Fruit fly (Drosophila melanogaster): Measurements from ENCODE around the gene Pyroxd1.

Gene Pyroxd1

dm6 chr2L:20061018-20061657, 30.1 kb upstream of the Pyroxd1 start, which contains the start of the genes barr and lok (continued):
- TF ChIP-seq CG1832 (GFP tag; optimal IDR thresholded peaks at IDR 0.05) (no peak), pum (GFP tag; optimal IDR thresholded peaks at IDR 0.05) (peak; percentile 67), disco-r (GFP tag; optimal IDR thresholded peaks at IDR 0.05) (no peak), pnt (GFP tag; optimal IDR thresholded peaks at IDR 0.05) (peak; percentile 57), CG15514 (GFP tag; optimal IDR thresholded peaks at IDR 0.05) (peak; percentile 16), Abd-B (GFP tag; optimal IDR thresholded peaks at IDR 0.05) (peak; percentile 71), Ada2b (GFP tag; IDR thresholded peaks at IDR 0.05) (0 out of 2 replicates have a peak, but pooled peaks have one; percentile 25), lilli (GFP tag; optimal IDR thresholded peaks at IDR 0.05) (peak; percentile 60), fru (optimal IDR thresholded peaks at IDR 0.05) (no peak), CG14014 (GFP tag; IDR thresholded peaks at IDR 0.05) (0 out of 2 replicates have a peak, but pooled peaks have one; percentile 7), CG5245 (GFP tag; optimal IDR thresholded peaks at IDR 0.05) (peak; percentile 6), CG6654 (GFP tag; optimal IDR thresholded peaks at IDR 0.05) (no peak), CG7786 (GFP tag; optimal IDR thresholded peaks at IDR 0.05) (peak; percentile 40), lov (optimal IDR thresholded peaks at IDR 0.05) (no peak), lov (GFP tag; IDR thresholded peaks at IDR 0.05) (no peak), sens (GFP tag) (peak; percentile 88), CG12236 (GFP tag; optimal IDR thresholded peaks at IDR 0.05) (peak; percentile 8), CG12942 (GFP tag; optimal IDR thresholded peaks at IDR 0.05) (peak; percentile 25), CG6813 (GFP tag; optimal IDR thresholded peaks at IDR 0.05) (no peak), Awh (GFP tag; IDR thresholded peaks at IDR 0.05) (no peak), CG16815 (GFP tag; optimal IDR thresholded peaks at IDR 0.05) (peak; percentile 61), BtbVII (GFP tag; optimal IDR thresholded peaks at IDR 0.05) (no peak), CG6854 (GFP tag; optimal IDR thresholded peaks at IDR 0.05) (no peak), Scr (GFP tag; IDR thresholded peaks at IDR 0.05; ENCODE audit: partially characterized antibody) (0 out of 2 replicates have a peak, but pooled peaks have one; percentile 8), pho (GFP tag; optimal IDR thresholded peaks at IDR 0.05) (peak; percentile 48), rib (GFP tag; IDR thresholded peaks at IDR 0.05) (no peak), CG10431 (GFP tag; optimal IDR thresholded peaks at IDR 0.05) (peak; percentile 28), CG7839 (tag; optimal IDR thresholded peaks at IDR 0.05) (peak; percentile 63), Opbp (GFP tag; IDR thresholded peaks at IDR 0.05; ENCODE audit: partially characterized antibody) (no peak), gfzf (GFP tag; optimal IDR thresholded peaks at IDR 0.05) (peak; percentile 21), Elba2 (GFP tag; optimal IDR thresholded peaks at IDR 0.05) (no peak), CG4404 (GFP tag; IDR thresholded peaks at IDR 0.05) (peak; percentile 60; the same call in 1 of the 2 replicates), Drgx (GFP tag; IDR thresholded peaks at IDR 0.05) (no peak), E2f1 (GFP tag; IDR thresholded peaks at IDR 0.05) (peak; percentile 45), lola (GFP tag; optimal IDR thresholded peaks at IDR 0.05) (peak in 1 of 3 experiments; percentile 59), zfh1 (GFP tag; IDR thresholded peaks at IDR 0.05) (peak; percentile 28; the same call in 1 of the 3 replicates), nom (GFP tag; optimal IDR thresholded peaks at IDR 0.05) (no peak), CG32772 (GFP tag; IDR thresholded peaks at IDR 0.05) (0 out of 2 replicates have a peak, but pooled peaks have one; percentile 6), lab (GFP tag; optimal IDR thresholded peaks at IDR 0.05) (no peak), CG15269 (tag; optimal IDR thresholded peaks at IDR 0.05) (no peak), HmgZ (tag; optimal IDR thresholded peaks at IDR 0.05) (no peak), Trl (optimal IDR thresholded peaks at IDR 0.05) (no peak), Trl (GFP tag; optimal IDR thresholded peaks at IDR 0.05) (peak; percentile 17), zen2 (GFP tag; IDR thresholded peaks at IDR 0.05; ENCODE audit: partially characterized antibody) (no peak), phol (tag; optimal IDR thresholded peaks at IDR 0.05) (peak; percentile 81), CG10267 (tag; optimal IDR thresholded peaks at IDR 0.05) (peak; percentile 96), CG8944 (GFP tag; optimal IDR thresholded peaks at IDR 0.05) (peak; percentile 39), CG18764 (GFP tag; optimal IDR thresholded peaks at IDR 0.05) (no peak), CG31224 (GFP tag; IDR thresholded peaks at IDR 0.05) (no peak), HLH3B (GFP tag; IDR thresholded peaks at IDR 0.05) (no peak)
